1 fruit fly cellular context compared by ENCODE assay signal in genomic region chr3L:17619209-17619705, dm6.
A peak's percentile ranks its signal among the peaks of the same experiment; 100 is the strongest.
TF ChIP-seq lines count a peak whose summit lies in the region.

Gene Eip74EF, minus strand, starts transcription at chr3L:17619325.

TF ChIP-seq in whole organism, embryonic, 481 proteins besides CTCF, POLR2A, EP300 and RAD21 (continued from another document and continues in another):
- TF ChIP-seq gcm2 (GFP tag; optimal IDR thresholded peaks at IDR 0.05; lab: Kevin White, UChicago) = no peak
- TF ChIP-seq CG6854 (GFP tag; optimal IDR thresholded peaks at IDR 0.05; lab: Kevin White, UChicago) = no peak
- TF ChIP-seq grn (GFP tag; optimal IDR thresholded peaks at IDR 0.05; lab: Kevin White, UChicago) = no peak
- no peak for TF ChIP-seq peb (GFP tag; IDR thresholded peaks at IDR 0.05; lab: Robert Waterston, UW)
- TF ChIP-seq CG4328 (GFP tag; optimal IDR thresholded peaks at IDR 0.05; lab: Kevin White, UChicago) = no peak
- no peak for TF ChIP-seq CG8944 (GFP tag; optimal IDR thresholded peaks at IDR 0.05; lab: Kevin White, UChicago)
- no peak for TF ChIP-seq ato (GFP tag; IDR thresholded peaks at IDR 0.05; lab: Robert Waterston, UW; ENCODE audit: partially characterized antibody)
- no peak for TF ChIP-seq CG10147 (GFP tag; optimal IDR thresholded peaks at IDR 0.05; lab: Kevin White, UChicago)
- TF ChIP-seq pho (GFP tag; optimal IDR thresholded peaks at IDR 0.05; lab: Kevin White, UChicago) = no peak
- no peak for TF ChIP-seq Oli (tag; optimal IDR thresholded peaks at IDR 0.05; lab: Kevin White, UChicago)
- 0 out of 3 replicates have a peak, but pooled peaks have one; percentile 25 for TF ChIP-seq CG11695 (GFP tag; IDR thresholded peaks at IDR 0.05; lab: Robert Waterston, UW)
- no peak for TF ChIP-seq CG12071 (GFP tag; optimal IDR thresholded peaks at IDR 0.05; lab: Kevin White, UChicago)
- TF ChIP-seq E2f1 (GFP tag; IDR thresholded peaks at IDR 0.05; lab: Robert Waterston, UW) = no peak
- no peak for TF ChIP-seq CG33213 (GFP tag; optimal IDR thresholded peaks at IDR 0.05; lab: Kevin White, UChicago)
- TF ChIP-seq CG18011 (GFP tag; optimal IDR thresholded peaks at IDR 0.05; lab: Kevin White, UChicago) = no peak
- TF ChIP-seq ac (GFP tag; optimal IDR thresholded peaks at IDR 0.05; lab: Kevin White, UChicago) = no peak
- peak; percentile 80 for TF ChIP-seq grau (tag; optimal IDR thresholded peaks at IDR 0.05; lab: Kevin White, UChicago)
- TF ChIP-seq Bdp1 (GFP tag; optimal IDR thresholded peaks at IDR 0.05; lab: Kevin White, UChicago) = no peak
- TF ChIP-seq CG10979 (tag; optimal IDR thresholded peaks at IDR 0.05; lab: Kevin White, UChicago) = peak; percentile 16
- TF ChIP-seq zen2 (GFP tag; IDR thresholded peaks at IDR 0.05; lab: Robert Waterston, UW; ENCODE audit: partially characterized antibody) = peak; percentile 66; the same call in 1 of the 3 replicates
- TF ChIP-seq HLH54F (GFP tag; optimal IDR thresholded peaks at IDR 0.05; lab: Kevin White, UChicago) = no peak
- TF ChIP-seq ap (GFP tag; IDR thresholded peaks at IDR 0.05; lab: Robert Waterston, UW) = no peak
- peak; percentile 19 for TF ChIP-seq CG17385 (GFP tag; optimal IDR thresholded peaks at IDR 0.05; lab: Kevin White, UChicago)
- peak; percentile 89 for TF ChIP-seq CG3163 (GFP tag; optimal IDR thresholded peaks at IDR 0.05; lab: Kevin White, UChicago)
- no peak for TF ChIP-seq Neu2 (GFP tag; optimal IDR thresholded peaks at IDR 0.05; lab: Kevin White, UChicago; ENCODE audit: borderline replicate concordance)
- peak; percentile 63 for TF ChIP-seq ci (GFP tag; IDR thresholded peaks at IDR 0.05; lab: Robert Waterston, UW)
- peak; percentile 79 for TF ChIP-seq Drgx (GFP tag; IDR thresholded peaks at IDR 0.05; lab: Robert Waterston, UW)
- no peak for TF ChIP-seq eve (GFP tag; optimal IDR thresholded peaks at IDR 0.05; lab: Kevin White, UChicago)
- no peak for TF ChIP-seq H15 (GFP tag; IDR thresholded peaks at IDR 0.05; lab: Robert Waterston, UW)
- TF ChIP-seq Dek (tag; optimal IDR thresholded peaks at IDR 0.05; lab: Kevin White, UChicago) = no peak
- TF ChIP-seq CG5953 (GFP tag; IDR thresholded peaks at IDR 0.05; lab: Robert Waterston, UW) = no peak
- no peak for TF ChIP-seq sna (GFP tag; IDR thresholded peaks at IDR 0.05; lab: Robert Waterston, UW; ENCODE audit: partially characterized antibody)
- TF ChIP-seq caup (GFP tag; optimal IDR thresholded peaks at IDR 0.05; lab: Kevin White, UChicago; ENCODE audit: severe bottlenecking) = no peak
- no peak for TF ChIP-seq mirr (GFP tag; optimal IDR thresholded peaks at IDR 0.05; lab: Kevin White, UChicago)
- no peak for TF ChIP-seq nau (GFP tag; optimal IDR thresholded peaks at IDR 0.05; lab: Kevin White, UChicago)
- no peak for TF ChIP-seq sima (GFP tag; optimal IDR thresholded peaks at IDR 0.05; lab: Kevin White, UChicago)
- TF ChIP-seq CG16813 (GFP tag; IDR thresholded peaks at IDR 0.05; lab: Robert Waterston, UW; ENCODE audit: partially characterized antibody) = no peak
- no peak for TF ChIP-seq CG8478 (optimal IDR thresholded peaks at IDR 0.05; lab: Kevin White, UChicago)
- TF ChIP-seq ara (GFP tag; IDR thresholded peaks at IDR 0.05; lab: Robert Waterston, UW) = no peak
- TF ChIP-seq CG9797 (GFP tag; optimal IDR thresholded peaks at IDR 0.05; lab: Kevin White, UChicago) = no peak
- no peak for TF ChIP-seq ab (GFP tag; optimal IDR thresholded peaks at IDR 0.05; lab: Kevin White, UChicago)
- no peak for TF ChIP-seq CkIIα-i1 (GFP tag; IDR thresholded peaks at IDR 0.05; lab: Robert Waterston, UW)
- TF ChIP-seq CG10366 (GFP tag; IDR thresholded peaks at IDR 0.05; lab: Robert Waterston, UW) = no peak
- no peak for TF ChIP-seq CG2202 (tag; optimal IDR thresholded peaks at IDR 0.05; lab: Kevin White, UChicago)
- no peak for TF ChIP-seq Ptx1 (GFP tag; IDR thresholded peaks at IDR 0.05; lab: Robert Waterston, UW)
- TF ChIP-seq BtbVII (GFP tag; optimal IDR thresholded peaks at IDR 0.05; lab: Kevin White, UChicago) = no peak
- no peak for TF ChIP-seq CG9215 (GFP tag; IDR thresholded peaks at IDR 0.05; lab: Robert Waterston, UW)
- TF ChIP-seq ham (GFP tag; IDR thresholded peaks at IDR 0.05; lab: Robert Waterston, UW) = no peak
- TF ChIP-seq chn (GFP tag; optimal IDR thresholded peaks at IDR 0.05; lab: Kevin White, UChicago) = no peak
- no peak for TF ChIP-seq CG12299 (tag; optimal IDR thresholded peaks at IDR 0.05; lab: Kevin White, UChicago)
- no peak for TF ChIP-seq HHEX (GFP tag; optimal IDR thresholded peaks at IDR 0.05; lab: Kevin White, UChicago)
- TF ChIP-seq usp (GFP tag; optimal IDR thresholded peaks at IDR 0.05; lab: Kevin White, UChicago) = no peak
- TF ChIP-seq Dfd (GFP tag; optimal IDR thresholded peaks at IDR 0.05; lab: Kevin White, UChicago) = no peak
- no peak for TF ChIP-seq MTF-1 (GFP tag; optimal IDR thresholded peaks at IDR 0.05; lab: Kevin White, UChicago; ENCODE audit: borderline replicate concordance)
- no peak for TF ChIP-seq prd (optimal IDR thresholded peaks at IDR 0.05; lab: Kevin White, UChicago)
- no peak for TF ChIP-seq prd (GFP tag; IDR thresholded peaks at IDR 0.05; lab: Robert Waterston, UW)
- no peak for TF ChIP-seq salm (tag; optimal IDR thresholded peaks at IDR 0.05; lab: Kevin White, UChicago)
- 0 out of 4 replicates have a peak, but pooled peaks have one; percentile 19 for TF ChIP-seq Dll (GFP tag; IDR thresholded peaks at IDR 0.05; lab: Robert Waterston, UW; ENCODE audit: partially characterized antibody)
- no peak for TF ChIP-seq ATbp (GFP tag; optimal IDR thresholded peaks at IDR 0.05; lab: Kevin White, UChicago)
- TF ChIP-seq jing (GFP tag; optimal IDR thresholded peaks at IDR 0.05; lab: Kevin White, UChicago) = no peak
- TF ChIP-seq nerfin-2 (GFP tag; IDR thresholded peaks at IDR 0.05; lab: Robert Waterston, UW; ENCODE audit: partially characterized antibody) = no peak
- no peak for TF ChIP-seq sqz (GFP tag; optimal IDR thresholded peaks at IDR 0.05; lab: Kevin White, UChicago)
- TF ChIP-seq cato (GFP tag; optimal IDR thresholded peaks at IDR 0.05; lab: Kevin White, UChicago; ENCODE audit: borderline replicate concordance) = no peak
- no peak for TF ChIP-seq CG4282 (GFP tag; optimal IDR thresholded peaks at IDR 0.05; lab: Kevin White, UChicago)
- TF ChIP-seq psq (GFP tag; optimal IDR thresholded peaks at IDR 0.05; lab: Kevin White, UChicago) = no peak
- no peak for TF ChIP-seq run (tag; optimal IDR thresholded peaks at IDR 0.05; lab: Kevin White, UChicago)
- TF ChIP-seq CrebB (tag; optimal IDR thresholded peaks at IDR 0.05; lab: Kevin White, UChicago) = no peak
- no peak for TF ChIP-seq CG11085 (GFP tag; IDR thresholded peaks at IDR 0.05; lab: Robert Waterston, UW)
- TF ChIP-seq Nf-YC (tag; optimal IDR thresholded peaks at IDR 0.05; lab: Kevin White, UChicago) = no peak
- TF ChIP-seq hth (optimal IDR thresholded peaks at IDR 0.05; lab: Kevin White, UChicago) = no peak
- TF ChIP-seq Ravus (GFP tag; IDR thresholded peaks at IDR 0.05; lab: Robert Waterston, UW) = no peak
- no peak for TF ChIP-seq ewg (GFP tag; optimal IDR thresholded peaks at IDR 0.05; lab: Kevin White, UChicago)
- TF ChIP-seq dpn (GFP tag; optimal IDR thresholded peaks at IDR 0.05; lab: Kevin White, UChicago) = no peak
- TF ChIP-seq CoRest (tag; optimal IDR thresholded peaks at IDR 0.05; lab: Kevin White, UChicago) = no peak
- TF ChIP-seq tap (tag; optimal IDR thresholded peaks at IDR 0.05; lab: Kevin White, UChicago) = no peak
- no peak for TF ChIP-seq CG18619 (GFP tag; optimal IDR thresholded peaks at IDR 0.05; lab: Kevin White, UChicago)
- TF ChIP-seq NC2β (GFP tag; optimal IDR thresholded peaks at IDR 0.05; lab: Kevin White, UChicago) = no peak
- no peak for TF ChIP-seq vfl (GFP tag; optimal IDR thresholded peaks at IDR 0.05; lab: Kevin White, UChicago)
- TF ChIP-seq wor (GFP tag; IDR thresholded peaks at IDR 0.05; lab: Robert Waterston, UW) = no peak
- no peak for TF ChIP-seq wdn (GFP tag; IDR thresholded peaks at IDR 0.05; lab: Robert Waterston, UW)
- no peak for TF ChIP-seq bcd (GFP tag; optimal IDR thresholded peaks at IDR 0.05; lab: Kevin White, UChicago)
- no peak for TF ChIP-seq CG7963 (GFP tag; IDR thresholded peaks at IDR 0.05; lab: Robert Waterston, UW; ENCODE audit: partially characterized antibody)
- no peak for TF ChIP-seq CG12155 (GFP tag; optimal IDR thresholded peaks at IDR 0.05; lab: Kevin White, UChicago)
- no peak for TF ChIP-seq Rx (GFP tag; IDR thresholded peaks at IDR 0.05; lab: Robert Waterston, UW)
- no peak for TF ChIP-seq Mad (GFP tag; optimal IDR thresholded peaks at IDR 0.05; lab: Kevin White, UChicago)
- no peak for TF ChIP-seq CG32772 (GFP tag; IDR thresholded peaks at IDR 0.05; lab: Robert Waterston, UW)
- no peak for TF ChIP-seq HLHmδ (GFP tag; optimal IDR thresholded peaks at IDR 0.05; lab: Kevin White, UChicago)
- TF ChIP-seq CG31388 (GFP tag; optimal IDR thresholded peaks at IDR 0.05; lab: Kevin White, UChicago) = no peak
- TF ChIP-seq tll (GFP tag; optimal IDR thresholded peaks at IDR 0.05; lab: Kevin White, UChicago) = no peak
- peak; percentile 76 for TF ChIP-seq lbe (GFP tag; optimal IDR thresholded peaks at IDR 0.05; lab: Kevin White, UChicago)
- 0 out of 2 replicates have a peak, but pooled peaks have one; percentile 26 for TF ChIP-seq CG4360 (GFP tag; IDR thresholded peaks at IDR 0.05; lab: Robert Waterston, UW)
- no peak for TF ChIP-seq unc-4 (GFP tag; IDR thresholded peaks at IDR 0.05; lab: Robert Waterston, UW; ENCODE audit: partially characterized antibody)
- TF ChIP-seq BEAF-32 (GFP tag; optimal IDR thresholded peaks at IDR 0.05; lab: Kevin White, UChicago) = no peak
- TF ChIP-seq cas (GFP tag; IDR thresholded peaks at IDR 0.05; lab: Robert Waterston, UW) = no peak
- TF ChIP-seq slp2 (GFP tag; optimal IDR thresholded peaks at IDR 0.05; lab: Kevin White, UChicago) = no peak
- peak; percentile 20; the same call in 1 of the 2 replicates for TF ChIP-seq sens-2 (GFP tag; IDR thresholded peaks at IDR 0.05; lab: Robert Waterston, UW)
- TF ChIP-seq vnd (GFP tag; IDR thresholded peaks at IDR 0.05; lab: Robert Waterston, UW; ENCODE audit: partially characterized antibody) = no peak
- 0 out of 3 replicates have a peak, but pooled peaks have one; percentile 16 for TF ChIP-seq croc (GFP tag; conservative IDR thresholded peaks at IDR 0.05; lab: Robert Waterston, UW)
- TF ChIP-seq CG17568 (GFP tag; optimal IDR thresholded peaks at IDR 0.05; lab: Kevin White, UChicago) = no peak
- no peak for TF ChIP-seq CG9727 (GFP tag; optimal IDR thresholded peaks at IDR 0.05; lab: Kevin White, UChicago)
- TF ChIP-seq CG4617 (GFP tag; optimal IDR thresholded peaks at IDR 0.05; lab: Kevin White, UChicago; ENCODE audit: borderline replicate concordance) = no peak
- TF ChIP-seq ERR (GFP tag; optimal IDR thresholded peaks at IDR 0.05; lab: Kevin White, UChicago) = no peak
- no peak for TF ChIP-seq HLH3B (GFP tag; IDR thresholded peaks at IDR 0.05; lab: Robert Waterston, UW)
- no peak for TF ChIP-seq tgo (GFP tag; IDR thresholded peaks at IDR 0.05; lab: Robert Waterston, UW)
- no peak for TF ChIP-seq CG8765 (GFP tag; IDR thresholded peaks at IDR 0.05; lab: Robert Waterston, UW)
- TF ChIP-seq amos (GFP tag; IDR thresholded peaks at IDR 0.05; lab: Robert Waterston, UW; ENCODE audit: partially characterized antibody) = peak; percentile 7; the same call in 1 of the 2 replicates
- TF ChIP-seq Dad (GFP tag; optimal IDR thresholded peaks at IDR 0.05; lab: Kevin White, UChicago) = no peak
- TF ChIP-seq CG2889 (GFP tag; IDR thresholded peaks at IDR 0.05; lab: Robert Waterston, UW) = no peak
- TF ChIP-seq lab (GFP tag; optimal IDR thresholded peaks at IDR 0.05; lab: Kevin White, UChicago) = no peak
- no peak for TF ChIP-seq CG7839 (tag; optimal IDR thresholded peaks at IDR 0.05; lab: Kevin White, UChicago)
- no peak for TF ChIP-seq CG1529 (GFP tag; optimal IDR thresholded peaks at IDR 0.05; lab: Kevin White, UChicago)
- 0 out of 2 replicates have a peak, but pooled peaks have one; percentile 6 for TF ChIP-seq sim (GFP tag; IDR thresholded peaks at IDR 0.05; lab: Robert Waterston, UW)
- no peak for TF ChIP-seq kni (GFP tag; optimal IDR thresholded peaks at IDR 0.05; lab: Kevin White, UChicago)
- TF ChIP-seq crp (GFP tag; optimal IDR thresholded peaks at IDR 0.05; lab: Kevin White, UChicago) = no peak
- TF ChIP-seq hb (GFP tag; IDR thresholded peaks at IDR 0.05; lab: Robert Waterston, UW; ENCODE audit: partially characterized antibody) = no peak
- no peak for TF ChIP-seq CG4707 (GFP tag; optimal IDR thresholded peaks at IDR 0.05; lab: Kevin White, UChicago)
- TF ChIP-seq Chrac-16 (GFP tag; optimal IDR thresholded peaks at IDR 0.05; lab: Kevin White, UChicago) = no peak
- TF ChIP-seq bowl (GFP tag; IDR thresholded peaks at IDR 0.05; lab: Robert Waterston, UW) = no peak
- TF ChIP-seq C15 (GFP tag; IDR thresholded peaks at IDR 0.05; lab: Robert Waterston, UW) = no peak
- TF ChIP-seq CG10321 (GFP tag; IDR thresholded peaks at IDR 0.05; lab: Robert Waterston, UW) = no peak
- no peak for TF ChIP-seq CG32532 (GFP tag; IDR thresholded peaks at IDR 0.05; lab: Robert Waterston, UW)
- no peak for TF ChIP-seq pzg (GFP tag; optimal IDR thresholded peaks at IDR 0.05; lab: Kevin White, UChicago)
- no peak for TF ChIP-seq Myb (GFP tag; optimal IDR thresholded peaks at IDR 0.05; lab: Kevin White, UChicago)
- no peak for TF ChIP-seq CG32767 (GFP tag; IDR thresholded peaks at IDR 0.05; lab: Robert Waterston, UW)
- no peak for TF ChIP-seq CG7357 (GFP tag; IDR thresholded peaks at IDR 0.05; lab: Robert Waterston, UW)
- TF ChIP-seq ase (GFP tag; IDR thresholded peaks at IDR 0.05; lab: Robert Waterston, UW) = no peak
- no peak for TF ChIP-seq Poxn (GFP tag; IDR thresholded peaks at IDR 0.05; lab: Robert Waterston, UW)
- TF ChIP-seq TFAM (GFP tag; optimal IDR thresholded peaks at IDR 0.05; lab: Kevin White, UChicago) = no peak
- TF ChIP-seq Antp (GFP tag; optimal IDR thresholded peaks at IDR 0.05; lab: Kevin White, UChicago) = no peak
- TF ChIP-seq CG3995 (GFP tag; optimal IDR thresholded peaks at IDR 0.05; lab: Kevin White, UChicago) = no peak
- no peak for TF ChIP-seq CG1233 (GFP tag; optimal IDR thresholded peaks at IDR 0.05; lab: Kevin White, UChicago)
- TF ChIP-seq CG14050 (GFP tag; IDR thresholded peaks at IDR 0.05; lab: Robert Waterston, UW) = no peak
- peak; percentile 59; the same call in 2 of the 3 replicates for TF ChIP-seq so (GFP tag; IDR thresholded peaks at IDR 0.05; lab: Robert Waterston, UW)
- TF ChIP-seq CG10209 (GFP tag; optimal IDR thresholded peaks at IDR 0.05; lab: Kevin White, UChicago) = no peak
- TF ChIP-seq CG11398 (GFP tag; optimal IDR thresholded peaks at IDR 0.05; lab: Kevin White, UChicago) = no peak
- TF ChIP-seq bab2 (GFP tag; optimal IDR thresholded peaks at IDR 0.05; lab: Kevin White, UChicago) = no peak
- no peak for TF ChIP-seq CG31224 (GFP tag; IDR thresholded peaks at IDR 0.05; lab: Robert Waterston, UW)
